Worm (Caenorhabditis elegans) whole organism, L1 larva: ENCODE measurements around the gene F25F2.1.
A peak's percentile ranks its signal among the peaks of the same experiment; 100 is the strongest.

ENCODE experiments used
- C04F5.9 ChIP-seq: sonication (generic microtip); optimal IDR thresholded peaks from 2 replicates; lab custom pipeline; 2016; ENCODE audit warnings: missing genetic modification characterization, missing compliant biosample characterization
- C34B4.2 ChIP-seq: sonication (generic microtip); optimal IDR thresholded peaks from 2 replicates; lab custom pipeline; 2017; ENCODE audit warnings: mild to moderate bottlenecking, missing genetic modification characterization, missing compliant biosample characterization
- F16B12.6 ChIP-seq: fragments of 150-350 bp; optimal IDR thresholded peaks from 2 replicates; lab custom pipeline; 2014; ENCODE audit warnings: missing biosample characterization, missing genetic modification characterization
- Y116A8C.19 ChIP-seq: sonication (generic microtip); optimal IDR thresholded peaks from 2 replicates; lab custom pipeline; 2016; ENCODE audit warnings: missing compliant biosample characterization, missing genetic modification characterization, borderline replicate concordance
- aha-1 ChIP-seq: fragments of 150-350 bp; optimal IDR thresholded peaks from 2 replicates; lab custom pipeline; 2014; ENCODE audit warnings: missing biosample characterization, missing genetic modification characterization
- ama-1 ChIP-seq: fragments of 150-350 bp; optimal IDR thresholded peaks from 2 replicates; lab custom pipeline; 2014
- blmp-1 ChIP-seq: fragments of 150-350 bp; optimal IDR thresholded peaks from 2 replicates; lab custom pipeline; 2014; ENCODE audit warnings: missing biosample characterization, missing genetic modification characterization
- ceh-8 ChIP-seq: fragments of 200-800 bp; sonication (Bioruptor generic); optimal IDR thresholded peaks from 2 replicates; lab custom pipeline; 2018; ENCODE audit warnings: mild to moderate bottlenecking, missing genetic modification characterization, moderate library complexity, missing compliant biosample characterization
- ceh-88 ChIP-seq: fragments of 200-800 bp; sonication (Bioruptor generic); IDR thresholded peaks from 2 replicates; pipeline ENCODE4 v1.3.6; 2022; ENCODE audit warnings: missing genetic modification characterization, missing compliant biosample characterization
- ceh-90 ChIP-seq: sonication (generic microtip); optimal IDR thresholded peaks from 2 replicates; lab custom pipeline; 2016; ENCODE audit warnings: missing genetic modification characterization, missing compliant biosample characterization
- ces-1 ChIP-seq: fragments of 150-350 bp; optimal IDR thresholded peaks from 2 replicates; lab custom pipeline; 2014; ENCODE audit warnings: missing biosample characterization, missing genetic modification reagents, missing genetic modification characterization
- dsc-1 ChIP-seq: sonication (generic microtip); optimal IDR thresholded peaks from 2 replicates; lab custom pipeline; 2016; ENCODE audit warnings: mild to moderate bottlenecking, missing genetic modification characterization, missing compliant biosample characterization
- elt-3 ChIP-seq, 6 experiments: fragments of 150-350 bp in 1 of 6; sonication (generic microtip); optimal IDR thresholded peaks; 2 replicates each; lab custom pipeline; 2017 to 2018; ENCODE audit warnings: missing biosample characterization in 6 of 6, missing genetic modification characterization in 6 of 6, inconsistent platforms in 1 of 6
- ets-5 ChIP-seq: fragments of 200-800 bp; sonication (Bioruptor generic); IDR thresholded peaks from 2 replicates; pipeline ENCODE4 v1.3.6; 2022; ENCODE audit warnings: missing genetic modification characterization, missing compliant biosample characterization
- fkh-10 ChIP-seq: sonication (generic microtip); optimal IDR thresholded peaks from 2 replicates; lab custom pipeline; 2017; ENCODE audit warnings: missing biosample characterization, missing genetic modification reagents, missing genetic modification characterization
- fkh-4 ChIP-seq: sonication (generic microtip); optimal IDR thresholded peaks from 2 replicates; lab custom pipeline; 2016; ENCODE audit warnings: missing compliant biosample characterization, missing genetic modification characterization, borderline replicate concordance
- fkh-8 ChIP-seq: sonication (generic microtip); optimal IDR thresholded peaks from 2 replicates; lab custom pipeline; 2016; ENCODE audit warnings: mild to moderate bottlenecking, missing genetic modification characterization, missing compliant biosample characterization
- fos-1 ChIP-seq: fragments of 150-350 bp; optimal IDR thresholded peaks from 2 replicates; lab custom pipeline; 2014; ENCODE audit warnings: missing biosample characterization, missing genetic modification characterization
- grh-1 ChIP-seq: fragments of 200-800 bp; sonication (Bioruptor generic); IDR thresholded peaks from 2 replicates; pipeline ENCODE4 v1.3.6; 2022; ENCODE audit warnings: missing genetic modification reagents, missing genetic modification characterization, missing compliant biosample characterization
- hlh-4 ChIP-seq: sonication (generic microtip); optimal IDR thresholded peaks from 2 replicates; lab custom pipeline; 2016; ENCODE audit warnings: mild to moderate bottlenecking, missing genetic modification characterization, missing compliant biosample characterization
- hpl-2 ChIP-seq: fragments of 150-350 bp; optimal IDR thresholded peaks from 2 replicates; lab custom pipeline; 2014; ENCODE audit warnings: missing biosample characterization, missing genetic modification reagents, missing genetic modification characterization
- irx-1 ChIP-seq: sonication (generic microtip); optimal IDR thresholded peaks from 2 replicates; lab custom pipeline; 2016; ENCODE audit warnings: missing genetic modification characterization, missing compliant biosample characterization
- isw-1 ChIP-seq: fragments of 200-800 bp; sonication (Bioruptor generic); IDR thresholded peaks from 2 replicates; pipeline ENCODE4 v1.3.6; 2022; ENCODE audit warnings: missing genetic modification characterization, missing compliant biosample characterization
- jun-1 ChIP-seq: fragments of 150-350 bp; optimal IDR thresholded peaks from 2 replicates; lab custom pipeline; 2014; ENCODE audit warnings: missing biosample characterization, missing genetic modification reagents, missing genetic modification characterization
- lin-14 ChIP-seq: fragments of 200-800 bp; sonication (Bioruptor generic); optimal IDR thresholded peaks from 2 replicates; lab custom pipeline; 2018; ENCODE audit warnings: mild to moderate bottlenecking, missing genetic modification characterization, moderate library complexity, missing compliant biosample characterization
- lin-15B ChIP-seq: fragments of 150-350 bp; sonication (generic microtip); optimal IDR thresholded peaks from 3 replicates; lab custom pipeline; 2014; ENCODE audit warnings: missing biosample characterization, missing genetic modification characterization
- lin-39 ChIP-seq: fragments of 150-350 bp; optimal IDR thresholded peaks from 2 replicates; lab custom pipeline; 2014; ENCODE audit warnings: missing biosample characterization, missing genetic modification reagents, missing genetic modification characterization
- lsy-2 ChIP-seq, 2 experiments: fragments of 150-350 bp; optimal IDR thresholded peaks; 2 replicates each; lab custom pipeline; 2014; ENCODE audit warnings: missing biosample characterization in 2 of 2, missing genetic modification characterization in 2 of 2
- mab-9 ChIP-seq: fragments of 200-800 bp; sonication (Bioruptor generic); IDR thresholded peaks from 2 replicates; pipeline ENCODE4 v1.3.6; 2022; ENCODE audit warnings: missing genetic modification reagents, missing genetic modification characterization, missing compliant biosample characterization
- nhr-19 ChIP-seq: fragments of 200-800 bp; sonication (Bioruptor generic); conservative IDR thresholded peaks from 2 replicates; pipeline ENCODE4 v1.3.6; 2022; ENCODE audit warnings: missing genetic modification characterization, missing compliant biosample characterization
- nhr-20 ChIP-seq: sonication (generic microtip); optimal IDR thresholded peaks from 2 replicates; lab custom pipeline; 2016; ENCODE audit warnings: mild to moderate bottlenecking, missing genetic modification characterization, missing compliant biosample characterization
- nhr-47 ChIP-seq: sonication (generic microtip); optimal IDR thresholded peaks from 2 replicates; lab custom pipeline; 2016; ENCODE audit warnings: mild to moderate bottlenecking, missing genetic modification characterization, moderate library complexity, missing compliant biosample characterization
- nhr-90 ChIP-seq: sonication (generic microtip); optimal IDR thresholded peaks from 2 replicates; lab custom pipeline; 2016; ENCODE audit warnings: mild to moderate bottlenecking, missing genetic modification characterization, missing compliant biosample characterization; ENCODE audit not compliant: poor library complexity
- pag-3 ChIP-seq: sonication (generic microtip); optimal IDR thresholded peaks from 2 replicates; lab custom pipeline; 2017; ENCODE audit warnings: missing genetic modification characterization, mild to moderate bottlenecking, missing compliant biosample characterization, antibody characterized with exemption, borderline replicate concordance; ENCODE audit not compliant: insufficient read depth
- rnt-1 ChIP-seq: sonication (generic microtip); optimal IDR thresholded peaks from 2 replicates; lab custom pipeline; 2016; ENCODE audit warnings: mild to moderate bottlenecking, missing genetic modification characterization, moderate library complexity, missing compliant biosample characterization
- snpc-4 ChIP-seq: fragments of 150-350 bp; optimal IDR thresholded peaks from 2 replicates; lab custom pipeline; 2014; ENCODE audit warnings: missing biosample characterization, missing genetic modification characterization
- snu-23 ChIP-seq: sonication (generic microtip); optimal IDR thresholded peaks from 2 replicates; lab custom pipeline; 2016; ENCODE audit warnings: missing genetic modification characterization, missing compliant biosample characterization
- sox-4 ChIP-seq: sonication (generic microtip); optimal IDR thresholded peaks from 2 replicates; lab custom pipeline; 2016; ENCODE audit warnings: missing genetic modification characterization, missing compliant biosample characterization
- sup-37 ChIP-seq: fragments of 200-800 bp; sonication (Bioruptor generic); optimal IDR thresholded peaks from 2 replicates; lab custom pipeline; 2018; ENCODE audit warnings: mild to moderate bottlenecking, missing genetic modification characterization, missing compliant biosample characterization
- tlp-1 ChIP-seq: fragments of 150-350 bp; optimal IDR thresholded peaks from 2 replicates; lab custom pipeline; 2014; ENCODE audit warnings: missing biosample characterization, missing genetic modification characterization
- unc-130 ChIP-seq: fragments of 150-350 bp; optimal IDR thresholded peaks from 2 replicates; lab custom pipeline; 2017; ENCODE audit warnings: missing biosample characterization, missing genetic modification characterization, inconsistent platforms
- unc-30 ChIP-seq: sonication (generic microtip); optimal IDR thresholded peaks from 2 replicates; lab custom pipeline; 2017; ENCODE audit warnings: missing biosample characterization, missing genetic modification characterization
- unc-98 ChIP-seq: fragments of 200-800 bp; sonication (Bioruptor generic); IDR thresholded peaks from 2 replicates; pipeline ENCODE4 v1.3.6; 2022; ENCODE audit warnings: missing genetic modification characterization, missing compliant biosample characterization
- vab-15 ChIP-seq: sonication (generic microtip); optimal IDR thresholded peaks from 2 replicates; lab custom pipeline; 2017; ENCODE audit warnings: missing genotype, mild to moderate bottlenecking, missing genetic modification characterization, missing compliant biosample characterization
- xbp-1 ChIP-seq: sonication (generic microtip); optimal IDR thresholded peaks from 2 replicates; lab custom pipeline; 2016; ENCODE audit warnings: missing genetic modification characterization, missing compliant biosample characterization
- zag-1 ChIP-seq: fragments of 150-350 bp; optimal IDR thresholded peaks from 2 replicates; lab custom pipeline; 2014; ENCODE audit warnings: missing biosample characterization, missing genetic modification characterization
- zip-4 ChIP-seq: fragments of 200-800 bp; sonication (Bioruptor generic); optimal IDR thresholded peaks from 2 replicates; lab custom pipeline; 2018; ENCODE audit warnings: mild to moderate bottlenecking, missing genetic modification characterization, moderate library complexity, missing compliant biosample characterization
- ztf-11 ChIP-seq, 2 experiments: sonication (generic microtip); optimal IDR thresholded peaks; 2 replicates each; lab custom pipeline; 2016 to 2017; ENCODE audit warnings: missing genetic modification characterization in 2 of 2, missing biosample characterization in 1 of 2, missing compliant biosample characterization in 1 of 2
- ztf-4 ChIP-seq: fragments of 150-350 bp; optimal IDR thresholded peaks from 2 replicates; lab custom pipeline; 2014; ENCODE audit warnings: missing biosample characterization, missing genetic modification characterization

The F25F2.1 gene

DNA sequence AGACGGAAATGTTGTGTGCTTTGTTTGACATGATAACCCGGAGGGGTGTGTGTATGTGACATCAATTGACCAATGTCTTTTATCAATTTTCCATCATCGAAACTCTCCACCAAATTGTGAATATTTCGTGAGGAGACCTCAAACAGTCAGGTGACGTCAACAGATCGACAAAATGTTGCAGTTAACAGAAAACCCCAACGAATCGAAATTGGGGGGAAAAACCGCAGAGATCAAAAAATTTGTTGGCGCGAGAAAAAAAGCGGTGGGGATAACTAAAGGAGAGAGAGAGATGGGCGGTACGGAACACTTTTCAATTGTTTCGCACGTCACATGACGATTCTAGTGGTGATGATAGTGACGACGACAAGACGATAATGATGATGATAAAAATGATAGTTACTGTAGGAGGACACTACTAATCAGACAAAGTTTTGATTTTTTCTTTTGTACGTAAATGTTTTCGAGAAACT is 14.1 kb upstream of the F25F2.1 start (continued):
- no peak for TF ChIP-seq hpl-2 (GFP tag; lab: Kevin White, UChicago)
- TF ChIP-seq lin-14 (GFP tag; lab: Kevin White, UChicago): peak; percentile 76
- TF ChIP-seq lin-39 (tag; lab: Kevin White, UChicago): no peak
- no peak for TF ChIP-seq fkh-4 (tag; lab: Kevin White, UChicago)
- TF ChIP-seq jun-1 (tag; lab: Kevin White, UChicago): no peak
- no peak for TF ChIP-seq unc-98 (GFP tag; lab: Robert Waterston, UW)
- TF ChIP-seq zip-4 (GFP tag; lab: Kevin White, UChicago): no peak
- TF ChIP-seq ceh-88: no peak
- no peak for TF ChIP-seq F16B12.6
- TF ChIP-seq nhr-47 (tag; lab: Kevin White, UChicago): peak; percentile 37
- no peak for TF ChIP-seq dsc-1 (tag; lab: Kevin White, UChicago)
- peak; percentile 4 for TF ChIP-seq xbp-1
- no peak for TF ChIP-seq ceh-8
- TF ChIP-seq C34B4.2 (tag; lab: Kevin White, UChicago): no peak
- TF ChIP-seq tlp-1 (tag; lab: Kevin White, UChicago): no peak
- TF ChIP-seq fkh-8 (tag; lab: Kevin White, UChicago): no peak
- peak; percentile 75 for TF ChIP-seq snu-23
- peak; percentile 76 for TF ChIP-seq nhr-20 (tag; lab: Kevin White, UChicago)
- peak; percentile 49 for TF ChIP-seq unc-130 (tag; lab: Kevin White, UChicago)
- no peak for TF ChIP-seq isw-1
- peak; percentile 26 to 63 for TF ChIP-seq lsy-2 (tag; optimal IDR thresholded peaks at IDR 0.05; lab: Kevin White, UChicago)
- no peak for TF ChIP-seq mab-9
- no peak for TF ChIP-seq ceh-90
- TF ChIP-seq lin-15B (tag; lab: Kevin White, UChicago): no peak
- no peak for TF ChIP-seq fkh-10 (GFP tag; lab: Kevin White, UChicago)
- TF ChIP-seq C04F5.9 (tag; lab: Kevin White, UChicago): no peak
- TF ChIP-seq nhr-19 (GFP tag; lab: Robert Waterston, UW): peak; percentile 60
- TF ChIP-seq pag-3: peak; percentile 12
- TF ChIP-seq Y116A8C.19 (tag; lab: Kevin White, UChicago): no peak
- TF ChIP-seq ztf-11 (tag; optimal IDR thresholded peaks at IDR 0.05; lab: Kevin White, UChicago): no peak
- no peak for TF ChIP-seq ets-5 (GFP tag; lab: Robert Waterston, UW)

DNA sequence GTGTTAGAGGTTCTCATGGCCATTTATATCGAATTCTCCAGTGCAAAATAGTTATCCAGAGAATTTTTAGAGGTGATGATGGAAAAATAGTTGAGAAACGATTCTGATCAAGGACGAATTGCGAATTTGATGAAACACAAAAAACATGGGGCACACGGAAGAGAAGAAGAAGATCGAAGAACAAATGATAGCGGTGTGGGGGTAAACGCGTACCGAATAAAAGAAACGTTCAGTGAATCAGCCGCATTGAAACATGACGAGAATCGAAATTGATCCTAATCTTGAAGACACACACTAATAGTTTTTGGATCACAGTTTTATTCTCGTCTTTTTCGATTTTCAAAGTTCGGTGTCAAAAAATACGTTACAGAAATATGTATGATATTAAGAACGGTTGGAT is 13.4 kb upstream of the F25F2.1 start:
- TF ChIP-seq ama-1 (lab: Kevin White, UChicago): no peak
- peak; percentile 36 for TF ChIP-seq blmp-1 (tag; lab: Kevin White, UChicago)
- TF ChIP-seq C34B4.2 (tag; lab: Kevin White, UChicago): no peak
- TF ChIP-seq, all 84 proteins: peak for 1

DNA sequence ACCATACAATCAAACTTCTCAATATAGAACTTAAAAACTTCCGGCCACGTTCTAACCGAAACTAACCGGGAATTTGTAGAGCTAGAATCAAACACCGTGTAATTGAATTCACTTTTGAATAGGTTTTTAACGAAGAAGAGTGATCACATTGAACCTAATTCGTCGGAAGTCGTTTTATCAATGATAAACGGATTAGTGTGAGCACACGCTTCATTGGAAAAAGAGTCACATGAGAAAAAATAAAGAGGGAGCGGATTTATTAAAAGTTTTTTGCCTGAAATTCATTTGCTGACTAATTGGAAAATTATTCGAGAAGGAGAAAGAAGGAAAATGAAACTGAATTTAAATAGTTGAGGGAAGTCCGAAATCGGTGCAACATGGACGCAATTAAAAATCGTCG is 13.0 kb upstream of the F25F2.1 start:
- TF ChIP-seq ceh-8 (no peak), lin-39 (tag; lab: Kevin White, UChicago) (no peak), xbp-1 (no peak), elt-3 (tag; optimal IDR thresholded peaks at IDR 0.05; lab: Kevin White, UChicago) (no peak), zag-1 (no peak), tlp-1 (tag; lab: Kevin White, UChicago) (no peak), ceh-88 (no peak), ztf-4 (tag; lab: Kevin White, UChicago) (no peak), vab-15 (tag; lab: Kevin White, UChicago) (no peak), irx-1 (no peak), mab-9 (no peak), pag-3 (no peak), unc-98 (GFP tag; lab: Robert Waterston, UW) (no peak), grh-1 (GFP tag; lab: Robert Waterston, UW) (no peak), ceh-90 (peak; percentile 0), sup-37 (GFP tag; lab: Kevin White, UChicago) (no peak), fos-1 (no peak), nhr-90 (tag; lab: Kevin White, UChicago) (no peak), C04F5.9 (tag; lab: Kevin White, UChicago) (no peak), snpc-4 (no peak), aha-1 (no peak), nhr-47 (tag; lab: Kevin White, UChicago) (peak; percentile 49), hlh-4 (tag; lab: Kevin White, UChicago) (no peak), ces-1 (GFP tag; lab: Kevin White, UChicago) (no peak), fkh-8 (tag; lab: Kevin White, UChicago) (peak; percentile 89), lsy-2 (tag; optimal IDR thresholded peaks at IDR 0.05; lab: Kevin White, UChicago) (no peak), sox-4 (tag; lab: Kevin White, UChicago) (peak; percentile 56), rnt-1 (tag; lab: Kevin White, UChicago) (no peak), unc-30 (tag; lab: Kevin White, UChicago) (no peak)
